Worm (Caenorhabditis elegans): ENCODE data around the gene spe-10.

- TF ChIP-seq egl-27 (tag; optimal IDR thresholded peaks at IDR 0.05): no peak
- TF ChIP-seq daf-12 (tag; optimal IDR thresholded peaks at IDR 0.05): no peak
- TF ChIP-seq elt-3 (tag; optimal IDR thresholded peaks at IDR 0.05): no peak
- no peak for TF ChIP-seq ceh-82 (tag; optimal IDR thresholded peaks at IDR 0.05)
- no peak for TF ChIP-seq unc-62 (GFP tag; optimal IDR thresholded peaks at IDR 0.05)
- TF ChIP-seq lsy-12 (tag; optimal IDR thresholded peaks at IDR 0.05): no peak
- no peak for TF ChIP-seq skn-1 (tag; optimal IDR thresholded peaks at IDR 0.05)
- TF ChIP-seq ztf-11 (tag; optimal IDR thresholded peaks at IDR 0.05): no peak
- TF ChIP-seq lin-39 (tag; optimal IDR thresholded peaks at IDR 0.05): no peak
- no peak for TF ChIP-seq tbx-2 (tag; optimal IDR thresholded peaks at IDR 0.05)
Observed at ce11 chrV:10402804-10403203, 18.8 kb downstream of the spe-10 start, which contains the start of gene F15H10.8.

Data from whole organism, L3 larva.